Worm (Caenorhabditis elegans): ENCODE data around the gene sre-34.

DNA sequence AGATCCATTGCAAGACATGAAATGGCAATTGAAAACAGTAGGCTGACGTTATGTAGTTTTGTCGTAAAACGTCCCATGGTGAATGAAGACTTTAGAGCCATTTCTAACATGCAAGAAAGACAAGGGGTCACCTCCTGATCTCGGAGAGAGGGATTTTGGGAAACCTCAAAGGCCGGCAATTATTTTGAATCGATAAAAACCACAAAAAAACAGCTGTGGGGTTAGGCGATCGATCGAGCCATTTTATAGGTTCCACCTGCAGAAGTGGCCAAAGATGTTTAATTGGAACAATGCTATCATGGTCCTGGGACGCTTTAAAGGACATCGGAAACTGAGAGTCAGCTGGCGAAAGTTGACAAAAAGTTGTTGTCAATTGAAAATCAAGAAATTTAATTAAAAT, 35.1 kb upstream of the sre-34 start, which contains the start of gene Y57A10C.11:
- TF ChIP-seq dpl-1 (GFP tag; optimal IDR thresholded peaks at IDR 0.05), result no peak
- TF ChIP-seq sptf-1 (tag; optimal IDR thresholded peaks at IDR 0.05), result no peak
- TF ChIP-seq zag-1 (tag; optimal IDR thresholded peaks at IDR 0.05), result no peak
- TF ChIP-seq jun-1 (tag; optimal IDR thresholded peaks at IDR 0.05), result no peak
- TF ChIP-seq elt-2 (tag; optimal IDR thresholded peaks at IDR 0.05), result no peak
- TF ChIP-seq lin-14 (GFP tag; optimal IDR thresholded peaks at IDR 0.05), result no peak

All from whole organism, L1 larva.